Worm (Caenorhabditis elegans) whole organism, L2 larva: Measurements from ENCODE around the gene Y66D12A.24.

ENCODE experiments used
- mab-5 ChIP-seq: fragments of 150-350 bp; optimal IDR thresholded peaks from 2 replicates; lab custom pipeline; 2014; ENCODE audit warnings: missing biosample characterization, missing genetic modification characterization
- nhr-6 ChIP-seq: fragments of 150-350 bp; optimal IDR thresholded peaks from 2 replicates; lab custom pipeline; 2014; ENCODE audit warnings: missing biosample characterization, missing genetic modification characterization
- nhr-77 ChIP-seq: fragments of 150-350 bp; optimal IDR thresholded peaks from 2 replicates; lab custom pipeline; 2014; ENCODE audit warnings: missing biosample characterization, missing genetic modification characterization
- unc-62 ChIP-seq: fragments of 150-350 bp; optimal IDR thresholded peaks from 2 replicates; lab custom pipeline; 2014; ENCODE audit warnings: missing biosample characterization, missing genetic modification reagents, missing genetic modification characterization

ce11 chrIII:11544947-11545346 lies 48.3 kb downstream of the Y66D12A.24 start:
- TF ChIP-seq unc-62 (GFP tag; lab: Kevin White, UChicago): no peak
- no peak for TF ChIP-seq mab-5
- TF ChIP-seq nhr-77 (tag; lab: Kevin White, UChicago): no peak
- TF ChIP-seq nhr-6 (tag; lab: Kevin White, UChicago): no peak
